Worm (Caenorhabditis elegans) whole organism, L4 larva: ENCODE data around the gene gst-17.

Experiments used
- F26F4.8 ChIP-seq: fragments of 200-800 bp; sonication (Bioruptor generic); conservative IDR thresholded peaks from 2 replicates; pipeline ENCODE4 v1.3.6; 2022; ENCODE audit warnings: missing genetic modification characterization, missing compliant biosample characterization
- F49E8.2 ChIP-seq: sonication (generic microtip); optimal IDR thresholded peaks from 2 replicates; lab custom pipeline; 2016; ENCODE audit warnings: missing compliant biosample characterization, mild to moderate bottlenecking, missing genetic modification characterization, borderline replicate concordance
- T20F7.1 ChIP-seq: fragments of 200-800 bp; sonication (Bioruptor generic); optimal IDR thresholded peaks from 2 replicates; lab custom pipeline; 2018; ENCODE audit warnings: mild to moderate bottlenecking, missing genetic modification characterization, missing compliant biosample characterization
- Y75B8A.6 ChIP-seq: fragments of 200-800 bp; sonication (Bioruptor generic); IDR thresholded peaks from 2 replicates; pipeline ENCODE4 v1.3.6; 2022; ENCODE audit warnings: missing genetic modification reagents, missing genetic modification characterization, missing compliant biosample characterization
- aha-1 ChIP-seq: fragments of 150-350 bp; peaks from one replicate; lab custom pipeline; 2014; ENCODE audit warnings: missing biosample characterization, missing genetic modification characterization
- ama-1 ChIP-seq: fragments of 150-350 bp; optimal IDR thresholded peaks from 2 replicates; lab custom pipeline; 2014; ENCODE audit warnings: inconsistent platforms, mixed read lengths
- attf-4 ChIP-seq: sonication (generic microtip); optimal IDR thresholded peaks from 3 replicates; lab custom pipeline; 2017; ENCODE audit warnings: missing biosample characterization, missing genetic modification characterization
- ceh-20 ChIP-seq: fragments of 200-800 bp; sonication (Bioruptor generic); IDR thresholded peaks from 2 replicates; pipeline ENCODE4 v1.3.6; 2022; ENCODE audit warnings: missing genetic modification reagents, missing genetic modification characterization, missing compliant biosample characterization
- ceh-32 ChIP-seq: sonication (generic microtip); optimal IDR thresholded peaks from 2 replicates; lab custom pipeline; 2016; ENCODE audit warnings: mild to moderate bottlenecking, missing genetic modification characterization, missing compliant biosample characterization; ENCODE audit not compliant: poor library complexity
- ceh-44 ChIP-seq: fragments of 200-800 bp; sonication (Bioruptor generic); IDR thresholded peaks from 2 replicates; pipeline ENCODE4 v1.3.6; 2022; ENCODE audit warnings: missing genetic modification reagents, missing genetic modification characterization, missing compliant biosample characterization
- ceh-62 ChIP-seq: sonication (generic microtip); optimal IDR thresholded peaks from 2 replicates; lab custom pipeline; 2017; ENCODE audit warnings: missing biosample characterization, missing genetic modification characterization
- ces-1 ChIP-seq: fragments of 150-350 bp; sonication (generic microtip); optimal IDR thresholded peaks from 4 replicates; lab custom pipeline; 2014; ENCODE audit warnings: missing biosample characterization, missing genetic modification reagents, missing genetic modification characterization
- cey-2 ChIP-seq: sonication (generic microtip); optimal IDR thresholded peaks from 3 replicates; lab custom pipeline; 2017; ENCODE audit warnings: missing genetic modification characterization, mild to moderate bottlenecking, missing compliant biosample characterization, antibody characterized with exemption, borderline replicate concordance; ENCODE audit not compliant: insufficient read depth
- daf-16 ChIP-seq, 3 experiments: sonication (generic microtip); optimal IDR thresholded peaks; 2 replicates each; lab custom pipeline; 2016 to 2017; ENCODE audit warnings: missing genetic modification characterization in 3 of 3, missing genetic modification reagents in 3 of 3, mild to moderate bottlenecking in 2 of 3, missing compliant biosample characterization in 2 of 3, missing biosample characterization in 1 of 3, moderate library complexity in 1 of 3
- dmd-6 ChIP-seq: fragments of 200-800 bp; sonication (Bioruptor generic); IDR thresholded peaks from 2 replicates; pipeline ENCODE4 v1.3.6; 2022; ENCODE audit warnings: missing genetic modification reagents, missing genetic modification characterization, missing compliant biosample characterization
- dmd-8 ChIP-seq: fragments of 200-800 bp; sonication (Bioruptor generic); IDR thresholded peaks from 2 replicates; pipeline ENCODE4 v1.3.6; 2022; ENCODE audit warnings: missing genetic modification characterization, missing compliant biosample characterization
- duxl-1 ChIP-seq: sonication (generic microtip); optimal IDR thresholded peaks from 2 replicates; lab custom pipeline; 2016; ENCODE audit warnings: mild to moderate bottlenecking, missing genetic modification characterization, moderate library complexity, missing compliant biosample characterization; ENCODE audit not compliant: poor library complexity
- dve-1 ChIP-seq: sonication (generic microtip); optimal IDR thresholded peaks from 2 replicates; lab custom pipeline; 2017; ENCODE audit warnings: antibody characterized with exemption, mild to moderate bottlenecking, missing genetic modification characterization, missing compliant biosample characterization; ENCODE audit not compliant: insufficient read depth
- fkh-10 ChIP-seq: fragments of 150-350 bp; optimal IDR thresholded peaks from 2 replicates; lab custom pipeline; 2014; ENCODE audit warnings: missing biosample characterization, missing genetic modification reagents, missing genetic modification characterization
- hlh-11 ChIP-seq: fragments of 200-800 bp; sonication (Bioruptor generic); optimal IDR thresholded peaks from 2 replicates; lab custom pipeline; 2018; ENCODE audit warnings: mild to moderate bottlenecking, missing genetic modification characterization, missing compliant biosample characterization
- hlh-30 ChIP-seq: sonication (generic microtip); optimal IDR thresholded peaks from 2 replicates; lab custom pipeline; 2017; ENCODE audit warnings: antibody characterized with exemption, mild to moderate bottlenecking, missing genetic modification characterization, missing compliant biosample characterization; ENCODE audit not compliant: insufficient read depth
- lin-39 ChIP-seq: fragments of 150-350 bp; optimal IDR thresholded peaks from 2 replicates; lab custom pipeline; 2014; ENCODE audit warnings: missing biosample characterization, missing genetic modification reagents, missing genetic modification characterization
- mdl-1 ChIP-seq, 2 experiments: fragments of 150-350 bp in 1 of 2; sonication (generic microtip) in 1 of 2; optimal IDR thresholded peaks; 2 replicates each; lab custom pipeline; 2014 to 2017; ENCODE audit warnings: missing biosample characterization in 2 of 2, missing genetic modification characterization in 2 of 2
- mdt-29 ChIP-seq: fragments of 200-800 bp; sonication (Bioruptor generic); IDR thresholded peaks from 2 replicates; pipeline ENCODE4 v1.3.6; 2022; ENCODE audit warnings: missing genetic modification reagents, missing genetic modification characterization, missing compliant biosample characterization
- mxl-3 ChIP-seq: fragments of 200-800 bp; sonication (Bioruptor generic); optimal IDR thresholded peaks from 2 replicates; lab custom pipeline; 2018; ENCODE audit warnings: mild to moderate bottlenecking, missing genetic modification characterization, missing compliant biosample characterization
- nhr-10 ChIP-seq: fragments of 150-350 bp; optimal IDR thresholded peaks from 2 replicates; lab custom pipeline; 2014; ENCODE audit warnings: missing biosample characterization, missing genetic modification characterization
- nhr-237 ChIP-seq: sonication (generic microtip); optimal IDR thresholded peaks from 2 replicates; lab custom pipeline; 2017; ENCODE audit warnings: missing biosample characterization, missing genetic modification characterization
- nhr-28 ChIP-seq: fragments of 150-350 bp; optimal IDR thresholded peaks from 2 replicates; lab custom pipeline; 2014; ENCODE audit warnings: missing biosample characterization, missing genetic modification characterization
- nhr-42 ChIP-seq: fragments of 200-800 bp; sonication (Bioruptor generic); IDR thresholded peaks from 2 replicates; pipeline ENCODE4 v1.3.6; 2022; ENCODE audit warnings: missing genetic modification characterization, missing compliant biosample characterization
- nhr-48 ChIP-seq: sonication (generic microtip); optimal IDR thresholded peaks from 2 replicates; lab custom pipeline; 2016; ENCODE audit warnings: mild to moderate bottlenecking, missing genetic modification characterization, missing compliant biosample characterization
- nhr-77 ChIP-seq: fragments of 150-350 bp; optimal IDR thresholded peaks from 2 replicates; lab custom pipeline; 2014; ENCODE audit warnings: missing biosample characterization, missing genetic modification characterization
- pqm-1 ChIP-seq: sonication (generic microtip); optimal IDR thresholded peaks from 2 replicates; lab custom pipeline; 2017; ENCODE audit warnings: missing biosample characterization, missing genetic modification characterization
- set-16 ChIP-seq: fragments of 200-800 bp; sonication (Bioruptor generic); IDR thresholded peaks from 2 replicates; pipeline ENCODE4 v1.3.6; 2022; ENCODE audit warnings: missing genetic modification reagents, missing genetic modification characterization, missing compliant biosample characterization
- skn-1 ChIP-seq: fragments of 150-350 bp; optimal IDR thresholded peaks from 2 replicates; lab custom pipeline; 2014; ENCODE audit warnings: missing biosample characterization, missing genetic modification characterization
- unc-130 ChIP-seq: sonication (generic microtip); optimal IDR thresholded peaks from 2 replicates; lab custom pipeline; 2016; ENCODE audit warnings: missing genetic modification reagents, missing genetic modification characterization, missing compliant biosample characterization
- unc-62 ChIP-seq, 3 experiments: fragments of 150-350 bp in 1 of 3; sonication (generic microtip); optimal IDR thresholded peaks in 2 of 3; peaks in 1 of 3; 1 replicate in 1 of 3; 2 replicates in 2 of 3; lab custom pipeline; 2014 to 2017; ENCODE audit warnings: missing biosample characterization in 3 of 3, missing genetic modification characterization in 3 of 3, missing genetic modification reagents in 3 of 3, missing genotype in 1 of 3
- vab-7 ChIP-seq: fragments of 200-800 bp; sonication (Bioruptor generic); IDR thresholded peaks from 2 replicates; pipeline ENCODE4 v1.3.6; 2022; ENCODE audit warnings: missing genetic modification reagents, missing genetic modification characterization, missing compliant biosample characterization
- zag-1 ChIP-seq: fragments of 150-350 bp; optimal IDR thresholded peaks from 2 replicates; lab custom pipeline; 2014; ENCODE audit warnings: missing biosample characterization, missing genetic modification characterization
- zip-11 ChIP-seq: fragments of 200-800 bp; sonication (Bioruptor generic); IDR thresholded peaks from 2 replicates; pipeline ENCODE4 v1.3.6; 2022; ENCODE audit warnings: missing genetic modification characterization, missing compliant biosample characterization
- zip-2 ChIP-seq: fragments of 150-350 bp; optimal IDR thresholded peaks from 2 replicates; lab custom pipeline; 2014; ENCODE audit warnings: missing biosample characterization, missing genetic modification characterization

The gst-17 gene

ce11 chrII:13624330-13624729, 6.3 kb downstream of the gst-17 start, which contains the start of gene gst-16:
TSS of gene gst-16 (minus strand) at chrII:13624440.
- no peak for TF ChIP-seq dve-1
- no peak for TF ChIP-seq duxl-1 (tag; lab: Kevin White, UChicago)
- TF ChIP-seq ces-1 (GFP tag; lab: Kevin White, UChicago): no peak
- peak; percentile 16 for TF ChIP-seq nhr-48 (tag; lab: Kevin White, UChicago)
- no peak for TF ChIP-seq daf-16 (GFP tag; optimal IDR thresholded peaks at IDR 0.05; lab: Kevin White, UChicago)
- peak; percentile 26 for TF ChIP-seq daf-16 (tag; optimal IDR thresholded peaks at IDR 0.05; lab: Kevin White, UChicago)
- no peak for TF ChIP-seq ceh-20 (GFP tag; lab: Robert Waterston, UW)
- TF ChIP-seq aha-1 (tag; lab: Kevin White, UChicago): peak; percentile 39

- TF ChIP-seq ceh-44 (GFP tag; lab: Robert Waterston, UW) (no peak), unc-62 (GFP tag; optimal IDR thresholded peaks at IDR 0.05 in 1 of 2; lab: Kevin White, UChicago) (peak in 1 of 2 experiments; percentile 68), unc-62 (tag; optimal IDR thresholded peaks at IDR 0.05; lab: Kevin White, UChicago) (no peak), T20F7.1 (no peak), mxl-3 (GFP tag; lab: Kevin White, UChicago) (peak; percentile 79), aha-1 (tag; lab: Kevin White, UChicago) (peak; percentile 65)
Observed at ce11 chrII:13617808-13618207, 12.8 kb downstream of the gst-17 start, which contains the start of gene gst-12. TSS of gene gst-12 (minus strand) at chrII:13618061.

ce11 chrII:13616000-13616399, 14.6 kb downstream of the gst-17 start, which contains the start of gene gst-14:
TSS of gene gst-14 (minus strand) at chrII:13616100.
- TF ChIP-seq pqm-1 (no peak), zag-1 (tag; lab: Kevin White, UChicago) (no peak), vab-7 (no peak), nhr-10 (tag; lab: Kevin White, UChicago) (no peak), set-16 (GFP tag; lab: Robert Waterston, UW) (no peak)

- TF ChIP-seq F26F4.8 (GFP tag; lab: Robert Waterston, UW) (no peak), mdl-1 (tag; optimal IDR thresholded peaks at IDR 0.05; lab: Kevin White, UChicago) (peak in 1 of 2 experiments; percentile 44), Y75B8A.6 (GFP tag; lab: Robert Waterston, UW) (no peak), hlh-11 (peak; percentile 62), daf-16 (GFP tag; optimal IDR thresholded peaks at IDR 0.05; lab: Kevin White, UChicago) (no peak), daf-16 (tag; optimal IDR thresholded peaks at IDR 0.05; lab: Kevin White, UChicago) (peak; percentile 90), nhr-237 (tag; lab: Kevin White, UChicago) (no peak), lin-39 (tag; lab: Kevin White, UChicago) (no peak), hlh-30 (tag; lab: Kevin White, UChicago) (peak; percentile 18), zag-1 (tag; lab: Kevin White, UChicago) (no peak), ces-1 (GFP tag; lab: Kevin White, UChicago) (no peak), unc-130 (GFP tag; lab: Kevin White, UChicago) (no peak)
Observed at ce11 chrII:13614516-13614915, 16.1 kb downstream of the gst-17 start.

ce11 chrII:13613096-13613495, 17.5 kb downstream of the gst-17 start, which contains the start of gene gst-15:
TSS of gene gst-15 (minus strand) at chrII:13613196.
- TF ChIP-seq ceh-62 (tag; lab: Kevin White, UChicago) (no peak), zip-2 (no peak), mdt-29 (GFP tag; lab: Robert Waterston, UW) (no peak), nhr-77 (no peak), cey-2 (tag; lab: Kevin White, UChicago) (no peak), ama-1 (lab: Kevin White, UChicago) (no peak), fkh-10 (GFP tag; lab: Kevin White, UChicago) (no peak), nhr-42 (GFP tag; lab: Robert Waterston, UW) (no peak), dmd-6 (GFP tag; lab: Robert Waterston, UW) (no peak), skn-1 (tag; lab: Kevin White, UChicago) (no peak), nhr-28 (tag; lab: Kevin White, UChicago) (no peak), zip-11 (GFP tag; lab: Robert Waterston, UW) (no peak), ceh-32 (no peak), mdl-1 (tag; optimal IDR thresholded peaks at IDR 0.05; lab: Kevin White, UChicago) (no peak), F49E8.2 (tag; lab: Kevin White, UChicago) (no peak), aha-1 (tag; lab: Kevin White, UChicago) (no peak), F26F4.8 (GFP tag; lab: Robert Waterston, UW) (no peak), hlh-11 (no peak), attf-4 (no peak), dmd-8 (GFP tag; lab: Robert Waterston, UW) (no peak)
- TF ChIP-seq, all 104 proteins: peak for 0
